Fruit fly (Drosophila melanogaster): ENCODE results near the gene CG31176.

DNA sequence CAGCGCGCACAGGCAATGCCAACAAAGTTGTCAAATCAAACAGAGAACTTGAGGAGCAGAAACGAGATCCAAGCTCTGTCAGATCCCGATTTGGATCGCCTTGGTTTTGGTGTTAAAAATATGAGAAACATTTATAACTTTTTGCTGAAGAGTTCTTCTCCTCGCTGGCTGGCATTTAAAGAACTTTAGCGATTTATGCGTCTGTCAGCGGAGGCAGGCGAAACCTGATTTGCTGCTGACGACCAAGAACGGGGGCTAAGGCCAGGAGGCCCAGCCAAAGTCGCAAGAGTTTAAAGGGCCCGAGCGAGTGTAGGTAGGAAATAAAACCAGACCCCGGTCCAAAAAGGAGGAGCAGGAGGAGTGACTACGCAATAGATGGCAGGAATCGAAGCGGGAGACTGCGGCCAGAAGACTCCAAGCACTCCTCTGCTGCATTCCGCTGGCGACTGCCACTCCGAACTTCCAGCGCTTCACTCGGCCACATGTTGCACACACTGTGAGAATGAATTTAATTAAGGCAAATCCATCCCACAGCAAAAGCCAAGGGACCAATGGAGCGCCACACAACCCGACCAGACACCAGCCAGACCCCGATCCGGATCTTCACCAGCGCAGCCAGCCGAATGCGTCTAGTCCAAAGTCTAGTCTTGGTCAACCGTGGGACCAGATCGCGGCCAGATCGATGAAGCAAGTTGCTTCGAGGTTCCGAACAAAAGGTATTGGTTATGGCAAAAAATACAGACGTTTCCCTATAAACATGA lies 73.4 kb downstream of the CG31176 start:
- TF ChIP-seq Myc (optimal IDR thresholded peaks at IDR 0.05) (no peak), ttk (optimal IDR thresholded peaks at IDR 0.05) (no peak), h (optimal IDR thresholded peaks at IDR 0.05) (no peak), Sin3A (optimal IDR thresholded peaks at IDR 0.05) (no peak)

Measured in Kc167 (cell line).